Worm (Caenorhabditis elegans): ENCODE data around the gene C05E11.7.

Gene C05E11.7

ce11 chrX:4567110-4567509 is 18.4 kb downstream of the C05E11.7 start:
- TF ChIP-seq elt-2 (tag; optimal IDR thresholded peaks at IDR 0.05) (peak; percentile 67), mep-1 (tag; optimal IDR thresholded peaks at IDR 0.05) (no peak)

ce11 chrX:4564717-4565316 is 20.7 kb downstream of the C05E11.7 start, which contains the start of gene amt-4:
TSS of gene amt-4 (plus strand) at chrX:4565302.
- TF ChIP-seq lin-14 (GFP tag; optimal IDR thresholded peaks at IDR 0.05) (peak; percentile 4), nhr-20 (tag; optimal IDR thresholded peaks at IDR 0.05) (peak; percentile 23), nhr-90 (tag; optimal IDR thresholded peaks at IDR 0.05; ENCODE audit: poor library complexity) (peak; percentile 13), mdl-1 (tag; optimal IDR thresholded peaks at IDR 0.05) (peak in 1 of 2 experiments; percentile 64), jun-1 (tag; optimal IDR thresholded peaks at IDR 0.05) (peak; percentile 13), nhr-11 (tag; optimal IDR thresholded peaks at IDR 0.05) (no peak), nhr-71 (tag; optimal IDR thresholded peaks at IDR 0.05) (peak; percentile 31), tlp-1 (tag; optimal IDR thresholded peaks at IDR 0.05) (peak; percentile 27), elt-2 (tag; optimal IDR thresholded peaks at IDR 0.05) (peak; percentile 98), Y116A8C.19 (tag; optimal IDR thresholded peaks at IDR 0.05; ENCODE audit: borderline replicate concordance) (no peak), ztf-11 (tag; optimal IDR thresholded peaks at IDR 0.05) (no peak)

- TF ChIP-seq snpc-4 (tag; optimal IDR thresholded peaks at IDR 0.05) (no peak), hlh-4 (tag; optimal IDR thresholded peaks at IDR 0.05) (peak; percentile 84)
These were observed 23.2 kb downstream of the C05E11.7 start for ce11 chrX:4562288-4562687.

- TF ChIP-seq ceh-8 (GFP tag; optimal IDR thresholded peaks at IDR 0.05): no peak
- no peak for TF ChIP-seq fos-1 (tag; optimal IDR thresholded peaks at IDR 0.05)
- no peak for TF ChIP-seq egl-13 (tag; optimal IDR thresholded peaks at IDR 0.05)
- no peak for TF ChIP-seq nhr-11 (tag; optimal IDR thresholded peaks at IDR 0.05)
- TF ChIP-seq nhr-90 (tag; optimal IDR thresholded peaks at IDR 0.05; ENCODE audit: poor library complexity): no peak
- no peak for TF ChIP-seq lsy-2 (tag; optimal IDR thresholded peaks at IDR 0.05)
- TF ChIP-seq unc-86 (tag; optimal IDR thresholded peaks at IDR 0.05): no peak
- TF ChIP-seq nhr-71 (tag; optimal IDR thresholded peaks at IDR 0.05): no peak
- no peak for TF ChIP-seq nhr-84 (tag; optimal IDR thresholded peaks at IDR 0.05)
- TF ChIP-seq fkh-10 (GFP tag; optimal IDR thresholded peaks at IDR 0.05): no peak
- TF ChIP-seq C34B4.2 (tag; optimal IDR thresholded peaks at IDR 0.05): no peak
These were observed 23.6 kb downstream of the C05E11.7 start, which contains the start of gene C05E11.6 for ce11 chrX:4561863-4562262. TSS of gene C05E11.6 (plus strand) at chrX:4562163.

- TF ChIP-seq efl-1 (optimal IDR thresholded peaks at IDR 0.05) (no peak), efl-1 (GFP tag; optimal IDR thresholded peaks at IDR 0.05 in 1 of 2) (no peak), blmp-1 (tag; optimal IDR thresholded peaks at IDR 0.05) (peak; percentile 43), lin-14 (GFP tag; optimal IDR thresholded peaks at IDR 0.05) (peak; percentile 37), nhr-85 (tag) (peak; percentile 81)
These were observed 29.5 kb downstream of the C05E11.7 start for ce11 chrX:4556028-4556427.

ce11 chrX:4554385-4554784 is 31.1 kb downstream of the C05E11.7 start, which contains the start of gene ham-2:
TSS of gene ham-2 (plus strand) at chrX:4554685.
- TF ChIP-seq zag-1 (tag; optimal IDR thresholded peaks at IDR 0.05) (no peak), egl-27 (tag; optimal IDR thresholded peaks at IDR 0.05) (no peak), tlp-1 (tag; optimal IDR thresholded peaks at IDR 0.05) (no peak), sptf-1 (tag; optimal IDR thresholded peaks at IDR 0.05) (no peak), nhr-85 (tag) (peak; percentile 68), fkh-4 (tag; optimal IDR thresholded peaks at IDR 0.05; ENCODE audit: borderline replicate concordance) (no peak), pag-3 (tag; optimal IDR thresholded peaks at IDR 0.05; ENCODE audit: borderline replicate concordance, insufficient read depth) (no peak), egl-13 (tag; optimal IDR thresholded peaks at IDR 0.05) (no peak)
